Fruit fly (Drosophila melanogaster) whole organism, embryonic: ENCODE data around the gene CG5835.

ENCODE experiments used
- Aef1 ChIP-seq: fragments of 200-800 bp; sonication (Bioruptor generic); IDR thresholded peaks from 3 replicates; pipeline ENCODE4 v1.3.6; 2022; ENCODE audit warnings: missing biosample characterization, missing genetic modification characterization
- Awh ChIP-seq: fragments of 200-800 bp; sonication (Bioruptor generic); IDR thresholded peaks from 2 replicates; pipeline ENCODE4, ENCODE4 v1.3.6; 2022; ENCODE audit warnings: missing biosample characterization, missing genetic modification characterization
- B-H2 ChIP-seq: fragments of 200-800 bp; sonication (Bioruptor generic); optimal IDR thresholded peaks from 2 replicates; lab custom pipeline; 2018; ENCODE audit warnings: missing biosample characterization, mild to moderate bottlenecking, missing genetic modification characterization
- Bgb ChIP-seq: fragments of 200-800 bp; sonication (Bioruptor generic); IDR thresholded peaks from 2 replicates; pipeline ENCODE4 v1.3.6; 2022; ENCODE audit warnings: missing biosample characterization, missing genetic modification characterization; ENCODE audit not compliant: partially characterized antibody
- CG13287 ChIP-seq: fragments of 200-800 bp; sonication (Bioruptor generic); IDR thresholded peaks from 2 replicates; pipeline ENCODE4 v1.3.6; 2022; ENCODE audit warnings: missing biosample characterization, missing genetic modification characterization; ENCODE audit not compliant: partially characterized antibody
- CG14710 ChIP-seq: fragments of 200-800 bp; sonication (Bioruptor generic); optimal IDR thresholded peaks from 3 replicates; lab custom pipeline; 2019; ENCODE audit warnings: missing biosample characterization, mild to moderate bottlenecking, missing genetic modification characterization, moderate library complexity
- CG15696 ChIP-seq: fragments of 200-800 bp; sonication (Bioruptor generic); optimal IDR thresholded peaks from 2 replicates; lab custom pipeline; 2019; ENCODE audit warnings: missing biosample characterization, mild to moderate bottlenecking, missing genetic modification characterization, moderate library complexity
- CG1832 ChIP-seq: fragments of 200-800 bp; sonication (Bioruptor generic); optimal IDR thresholded peaks from 2 replicates; lab custom pipeline; 2017; ENCODE audit warnings: missing biosample characterization, mild to moderate bottlenecking, missing genetic modification characterization, inconsistent platforms
- CG18619 ChIP-seq: fragments of 200-800 bp; sonication (Bioruptor generic); optimal IDR thresholded peaks from 3 replicates; lab custom pipeline; 2017; ENCODE audit warnings: missing biosample characterization, mild to moderate bottlenecking, missing genetic modification characterization
- CG2129 ChIP-seq: fragments of 200-800 bp; sonication (Bioruptor generic); IDR thresholded peaks from 2 replicates; pipeline ENCODE4 v1.3.6; 2022; ENCODE audit warnings: missing biosample characterization, missing genetic modification characterization; ENCODE audit not compliant: partially characterized antibody
- CG32532 ChIP-seq: fragments of 200-800 bp; sonication (Bioruptor generic); IDR thresholded peaks from 2 replicates; pipeline ENCODE4 v1.3.6; 2022; ENCODE audit warnings: missing biosample characterization, missing genetic modification characterization
- CG4617 ChIP-seq: fragments of 200-800 bp; sonication (Bioruptor generic); optimal IDR thresholded peaks from 3 replicates; lab custom pipeline; 2016; ENCODE audit warnings: missing biosample characterization, missing genetic modification characterization, borderline replicate concordance
- CG7372 ChIP-seq: fragments of 200-800 bp; sonication (Bioruptor generic); IDR thresholded peaks from 2 replicates; pipeline ENCODE4 v1.3.6; 2022; ENCODE audit warnings: missing biosample characterization, missing genetic modification characterization
- CG7786 ChIP-seq: fragments of 200-800 bp; sonication (Bioruptor generic); optimal IDR thresholded peaks from 2 replicates; lab custom pipeline; 2016; ENCODE audit warnings: missing biosample characterization, missing genetic modification characterization
- CG9932 ChIP-seq: fragments of 200-800 bp; sonication (Bioruptor generic); IDR thresholded peaks from 2 replicates; pipeline ENCODE4 v1.3.6; 2022; ENCODE audit warnings: missing biosample characterization, missing genetic modification characterization
- Dad ChIP-seq: fragments of 200-800 bp; sonication (Bioruptor generic); optimal IDR thresholded peaks from 3 replicates; lab custom pipeline; 2016; ENCODE audit warnings: missing biosample characterization, missing genetic modification characterization
- Drgx ChIP-seq: fragments of 200-800 bp; sonication (Bioruptor generic); IDR thresholded peaks from 2 replicates; pipeline ENCODE4 v1.3.6; 2022; ENCODE audit warnings: missing biosample characterization, missing genetic modification characterization
- Med ChIP-seq: fragments of 200-800 bp; sonication (Bioruptor generic); peaks from one replicate; lab custom pipeline; 2016; ENCODE audit warnings: missing biosample characterization, missing genetic modification characterization, mild to moderate bottlenecking, inconsistent platforms, moderate library complexity
- Meics ChIP-seq: fragments of 200-800 bp; sonication (Bioruptor generic); optimal IDR thresholded peaks from 2 replicates; lab custom pipeline; 2017; ENCODE audit warnings: missing biosample characterization, mild to moderate bottlenecking, missing genetic modification characterization
- Sin3A ChIP-seq: fragments of >200 bp; optimal IDR thresholded peaks from 2 replicates; lab custom pipeline; 2018
- Trl ChIP-seq, 3 experiments: fragments of >200 bp in 2 of 3; fragments of 200-800 bp in 1 of 3; sonication (Bioruptor generic) in 1 of 3; optimal IDR thresholded peaks; 2 replicates in 1 of 3; 3 replicates in 2 of 3; lab custom pipeline; 2016 to 2017; ENCODE audit warnings: missing biosample characterization in 1 of 3, missing genetic modification characterization in 1 of 3
- az2 ChIP-seq: fragments of 200-800 bp; sonication (Bioruptor generic); optimal IDR thresholded peaks from 3 replicates; lab custom pipeline; 2016; ENCODE audit warnings: missing biosample characterization, missing genetic modification characterization
- bsh ChIP-seq, 2 experiments: fragments of 200-800 bp; sonication (Bioruptor generic); optimal IDR thresholded peaks; 2 replicates each; lab custom pipeline; 2017 to 2018; ENCODE audit warnings: mild to moderate bottlenecking in 2 of 2, missing biosample characterization in 2 of 2, missing genetic modification characterization in 2 of 2, moderate library complexity in 1 of 2
- crc ChIP-seq: fragments of 200-800 bp; sonication (Bioruptor generic); optimal IDR thresholded peaks from 2 replicates; lab custom pipeline; 2016; ENCODE audit warnings: missing biosample characterization, missing genetic modification characterization
- dmrt99B ChIP-seq: fragments of 200-800 bp; sonication (Bioruptor generic); optimal IDR thresholded peaks from 2 replicates; lab custom pipeline; 2018; ENCODE audit warnings: missing biosample characterization, mild to moderate bottlenecking, missing genetic modification characterization, moderate library complexity
- fd102C ChIP-seq: fragments of 200-800 bp; sonication (Bioruptor generic); optimal IDR thresholded peaks from 2 replicates; lab custom pipeline; 2018; ENCODE audit warnings: missing biosample characterization, mild to moderate bottlenecking, missing genetic modification characterization, moderate library complexity
- gem ChIP-seq: fragments of 200-800 bp; sonication (Bioruptor generic); optimal IDR thresholded peaks from 2 replicates; lab custom pipeline; 2019; ENCODE audit warnings: missing biosample characterization, mild to moderate bottlenecking, missing genetic modification characterization, moderate library complexity
- nom ChIP-seq: fragments of 200-800 bp; sonication (Bioruptor generic); optimal IDR thresholded peaks from 2 replicates; lab custom pipeline; 2017; ENCODE audit warnings: missing biosample characterization, missing genetic modification characterization, mild to moderate bottlenecking, moderate library complexity, missing genetic modification reagents
- onecut ChIP-seq: fragments of 200-800 bp; sonication (Bioruptor generic); IDR thresholded peaks from 2 replicates; pipeline ENCODE4 v1.3.6; 2022; ENCODE audit warnings: missing biosample characterization, missing genetic modification characterization
- otp ChIP-seq: fragments of 200-800 bp; sonication (Bioruptor generic); IDR thresholded peaks from 3 replicates; pipeline ENCODE4, ENCODE4 v1.3.6; 2022; ENCODE audit warnings: missing biosample characterization, missing genetic modification characterization
- peb ChIP-seq: fragments of 200-800 bp; sonication (Bioruptor generic); IDR thresholded peaks from 2 replicates; pipeline ENCODE4 v1.3.6; 2022; ENCODE audit warnings: missing biosample characterization, missing genetic modification characterization
- rib ChIP-seq: fragments of 200-800 bp; sonication (Bioruptor generic); IDR thresholded peaks from 2 replicates; pipeline ENCODE4 v1.3.6; 2022; ENCODE audit warnings: missing biosample characterization, missing genetic modification characterization
- ro ChIP-seq: fragments of 200-800 bp; sonication (Bioruptor generic); IDR thresholded peaks from 2 replicates; pipeline ENCODE4 v1.3.6; 2022; ENCODE audit warnings: missing biosample characterization, missing genetic modification characterization
- salm ChIP-seq: fragments of 200-800 bp; sonication (Bioruptor generic); optimal IDR thresholded peaks from 2 replicates; lab custom pipeline; 2018; ENCODE audit warnings: missing biosample characterization, mild to moderate bottlenecking, missing genetic modification characterization
- sens ChIP-seq: fragments of 200-800 bp; sonication (Bioruptor generic); peaks from one replicate; lab custom pipeline; 2016; ENCODE audit warnings: missing biosample characterization, missing genetic modification characterization
- slou ChIP-seq: fragments of 200-800 bp; sonication (Bioruptor generic); optimal IDR thresholded peaks from 3 replicates; lab custom pipeline; 2016; ENCODE audit warnings: missing biosample characterization, missing genetic modification characterization
- sqz ChIP-seq: fragments of 200-800 bp; sonication (Bioruptor generic); optimal IDR thresholded peaks from 3 replicates; lab custom pipeline; 2018; ENCODE audit warnings: missing biosample characterization, mild to moderate bottlenecking, missing genetic modification characterization
- unpg ChIP-seq: fragments of 200-800 bp; sonication (Bioruptor generic); optimal IDR thresholded peaks from 3 replicates; lab custom pipeline; 2018; ENCODE audit warnings: missing biosample characterization, mild to moderate bottlenecking, missing genetic modification characterization, moderate library complexity
- zen ChIP-seq: fragments of 200-800 bp; sonication (Bioruptor generic); optimal IDR thresholded peaks from 3 replicates; lab custom pipeline; 2018; ENCODE audit warnings: missing biosample characterization, mild to moderate bottlenecking, missing genetic modification characterization, moderate library complexity

Gene CG5835

DNA sequence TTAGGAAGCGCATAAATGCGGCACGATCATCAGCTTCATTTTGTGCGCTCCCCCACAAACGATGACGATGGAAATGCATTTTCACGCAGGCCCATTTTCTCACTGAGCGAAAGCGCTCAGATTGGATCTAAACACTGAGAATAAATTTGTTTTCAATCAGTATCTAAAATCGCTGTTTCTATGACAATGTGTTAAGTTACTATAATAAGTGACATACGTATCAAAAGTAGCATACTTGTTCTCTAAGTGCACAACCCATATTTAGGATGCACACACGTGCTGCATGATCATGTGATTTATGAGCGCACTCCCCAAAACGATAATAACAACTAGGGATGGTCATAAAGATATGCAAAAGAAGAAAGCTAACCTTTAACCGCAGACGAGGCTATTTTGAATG, 45.4 kb downstream of the CG5835 start (continued):
- TF ChIP-seq Sin3A (no peak), CG4617 (GFP tag; lab: Kevin White, UChicago) (no peak), CG2129 (GFP tag; lab: Robert Waterston, UW) (no peak), B-H2 (GFP tag; lab: Kevin White, UChicago) (no peak), salm (tag; lab: Kevin White, UChicago) (no peak), rib (no peak), sqz (GFP tag; lab: Kevin White, UChicago) (no peak), CG1832 (no peak), CG13287 (GFP tag; lab: Robert Waterston, UW) (no peak), CG9932 (GFP tag; lab: Robert Waterston, UW) (no peak), nom (GFP tag; lab: Kevin White, UChicago) (no peak), Dad (no peak), CG7786 (GFP tag; lab: Kevin White, UChicago) (no peak), onecut (GFP tag; lab: Robert Waterston, UW) (no peak), Trl (optimal IDR thresholded peaks at IDR 0.05; lab: Kevin White, UChicago) (no peak), Trl (GFP tag; optimal IDR thresholded peaks at IDR 0.05; lab: Kevin White, UChicago) (no peak), zen (no peak), crc (GFP tag; lab: Kevin White, UChicago) (no peak), Meics (GFP tag; lab: Kevin White, UChicago) (no peak)
- TF ChIP-seq, all 482 proteins: peak for 73

DNA sequence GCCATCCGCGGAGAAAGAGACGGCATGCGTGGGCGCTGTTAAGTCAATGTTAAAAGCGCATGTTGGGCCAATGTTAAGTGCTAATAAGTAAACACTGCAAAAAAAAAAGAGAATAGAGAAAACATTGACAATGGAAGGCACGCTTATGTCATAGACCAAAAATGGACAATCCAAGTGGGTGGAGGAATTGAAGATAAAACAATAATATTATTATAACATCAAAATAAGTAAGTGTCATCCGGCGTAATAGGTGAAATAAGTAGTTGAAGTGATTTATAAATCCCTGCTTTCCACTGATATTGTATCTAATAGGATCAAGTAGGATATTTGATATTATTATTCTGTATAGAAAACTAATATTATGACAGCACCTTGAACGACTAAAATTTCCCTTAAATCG, 46.4 kb downstream of the CG5835 start:
- TF ChIP-seq Med (GFP tag; lab: Kevin White, UChicago) = peak; percentile 7
- 0 out of 2 replicates have a peak, but pooled peaks have one; percentile 8 for TF ChIP-seq Awh
- peak; percentile 26 for TF ChIP-seq gem (tag; lab: Kevin White, UChicago)
- TF ChIP-seq bsh (GFP tag; optimal IDR thresholded peaks at IDR 0.05; lab: Kevin White, UChicago) = peak in 1 of 2 experiments; percentile 26
- no peak for TF ChIP-seq B-H2 (GFP tag; lab: Kevin White, UChicago)
- peak; percentile 19 for TF ChIP-seq dmrt99B (tag; lab: Kevin White, UChicago)
- no peak for TF ChIP-seq peb
- TF ChIP-seq unpg (GFP tag; lab: Kevin White, UChicago) = peak; percentile 26
- TF ChIP-seq az2 = peak; percentile 1
- TF ChIP-seq CG18619 (GFP tag; lab: Kevin White, UChicago) = no peak
- TF ChIP-seq CG32532 = no peak
- no peak for TF ChIP-seq CG15696 (tag; lab: Kevin White, UChicago)
- peak; percentile 16; the same call in 1 of the 3 replicates for TF ChIP-seq otp (GFP tag; lab: Robert Waterston, UW)
- no peak for TF ChIP-seq CG7372
- peak; percentile 72 for TF ChIP-seq sens (GFP tag; lab: Kevin White, UChicago)

DNA sequence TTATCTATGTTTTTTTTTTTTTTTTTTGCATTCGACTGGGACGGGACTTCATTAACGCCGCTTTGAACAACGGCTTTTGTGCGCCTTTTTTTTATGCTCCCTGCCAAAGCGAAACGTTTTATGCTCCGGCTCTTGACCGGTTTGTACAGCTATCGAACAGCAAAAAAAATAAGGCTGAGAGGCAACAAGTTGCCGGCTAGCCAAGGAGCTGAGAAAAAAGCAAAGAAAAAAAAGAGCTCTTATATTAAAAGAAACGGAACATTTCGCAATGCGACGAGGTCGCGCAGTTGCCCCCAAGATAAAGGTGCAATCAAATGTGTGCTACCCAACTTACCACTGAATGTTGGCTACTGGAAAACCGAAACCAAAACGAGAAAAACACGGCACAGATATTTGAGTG, 47.0 kb downstream of the CG5835 start:
- TF ChIP-seq Bgb = no peak
- no peak for TF ChIP-seq slou (GFP tag; lab: Kevin White, UChicago)
- peak; percentile 52 for TF ChIP-seq nom (GFP tag; lab: Kevin White, UChicago)
- TF ChIP-seq Drgx (GFP tag; lab: Robert Waterston, UW) = peak; percentile 11; the same call in 1 of the 2 replicates
- TF ChIP-seq fd102C = no peak
- TF ChIP-seq CG14710 (tag; lab: Kevin White, UChicago) = no peak
- no peak for TF ChIP-seq CG1832
- no peak for TF ChIP-seq Aef1 (GFP tag; lab: Robert Waterston, UW)
- peak; percentile 38 for TF ChIP-seq sqz (GFP tag; lab: Kevin White, UChicago)
- TF ChIP-seq ro (GFP tag; lab: Robert Waterston, UW) = no peak
